Fruit fly (Drosophila melanogaster): ENCODE results near the gene Grx3.

The Grx3 gene

dm6 chr2L:13387255-13387654 is 21.0 kb downstream of the Grx3 start, which contains the start of the genes Ing5 and CG7099 (continued):
- TF ChIP-seq zfh2 (GFP tag; optimal IDR thresholded peaks at IDR 0.05) (peak; percentile 95), Antp (GFP tag; optimal IDR thresholded peaks at IDR 0.05) (peak; percentile 83), ERR (GFP tag; optimal IDR thresholded peaks at IDR 0.05) (peak; percentile 78), en (GFP tag; optimal IDR thresholded peaks at IDR 0.05) (peak; percentile 60), NC2α (GFP tag; optimal IDR thresholded peaks at IDR 0.05) (peak; percentile 70), dysf (GFP tag; IDR thresholded peaks at IDR 0.05) (peak; percentile 96), CTCF (GFP tag; optimal IDR thresholded peaks at IDR 0.05) (peak; percentile 60), CG9727 (GFP tag; optimal IDR thresholded peaks at IDR 0.05) (peak; percentile 96), CG8478 (optimal IDR thresholded peaks at IDR 0.05) (no peak), lbe (GFP tag; optimal IDR thresholded peaks at IDR 0.05) (peak; percentile 95), emc (GFP tag; optimal IDR thresholded peaks at IDR 0.05) (peak; percentile 84), Lim3 (GFP tag; IDR thresholded peaks at IDR 0.05) (peak; percentile 88), Vsx1 (GFP tag; optimal IDR thresholded peaks at IDR 0.05) (peak; percentile 93), bbx (GFP tag; IDR thresholded peaks at IDR 0.05; ENCODE audit: partially characterized antibody) (peak; percentile 53), Bteb2 (GFP tag; optimal IDR thresholded peaks at IDR 0.05) (peak; percentile 91), croc (GFP tag; conservative IDR thresholded peaks at IDR 0.05) (peak; percentile 94), gem (tag; optimal IDR thresholded peaks at IDR 0.05) (peak; percentile 99), CG34224 (GFP tag; IDR thresholded peaks at IDR 0.05; ENCODE audit: partially characterized antibody) (peak; percentile 58; the same call in 2 of the 3 replicates), pros (GFP tag; optimal IDR thresholded peaks at IDR 0.05) (no peak), prd (optimal IDR thresholded peaks at IDR 0.05) (no peak), prd (GFP tag; IDR thresholded peaks at IDR 0.05) (peak; percentile 98), dm (GFP tag; optimal IDR thresholded peaks at IDR 0.05) (peak; percentile 62), Hr3 (GFP tag; optimal IDR thresholded peaks at IDR 0.05) (peak; percentile 97), ind (GFP tag; optimal IDR thresholded peaks at IDR 0.05) (peak; percentile 98), kay (GFP tag; optimal IDR thresholded peaks at IDR 0.05) (peak; percentile 93), CG18599 (GFP tag; optimal IDR thresholded peaks at IDR 0.05) (peak; percentile 96), crol (GFP tag; IDR thresholded peaks at IDR 0.05) (peak; percentile 55), Doc3 (GFP tag; IDR thresholded peaks at IDR 0.05; ENCODE audit: partially characterized antibody) (0 out of 3 replicates have a peak, but pooled peaks have one; percentile 49), grau (tag; optimal IDR thresholded peaks at IDR 0.05) (peak; percentile 95), HLH54F (GFP tag; optimal IDR thresholded peaks at IDR 0.05) (peak; percentile 92), cad (GFP tag; optimal IDR thresholded peaks at IDR 0.05) (no peak), lilli (GFP tag; optimal IDR thresholded peaks at IDR 0.05) (peak; percentile 98), pzg (GFP tag; optimal IDR thresholded peaks at IDR 0.05) (peak; percentile 57), h (optimal IDR thresholded peaks at IDR 0.05) (no peak), CG15601 (tag; optimal IDR thresholded peaks at IDR 0.05) (peak; percentile 94), CG12391 (tag; optimal IDR thresholded peaks at IDR 0.05) (peak; percentile 98)

dm6 chr2L:13394903-13395302 is 28.7 kb downstream of the Grx3 start, which contains the start of gene RpL24:
RpL24 (minus strand) TSS chr2L:13395131.
- TF ChIP-seq H15 (GFP tag; IDR thresholded peaks at IDR 0.05) (peak; percentile 87), Ets97D (GFP tag; optimal IDR thresholded peaks at IDR 0.05) (peak; percentile 99), CG15601 (tag; optimal IDR thresholded peaks at IDR 0.05) (peak; percentile 84), eve (GFP tag; optimal IDR thresholded peaks at IDR 0.05) (no peak), zf30C (GFP tag; optimal IDR thresholded peaks at IDR 0.05) (peak; percentile 67), gce (GFP tag; IDR thresholded peaks at IDR 0.05) (peak; percentile 96), gcm2 (GFP tag; optimal IDR thresholded peaks at IDR 0.05) (peak; percentile 90), run (tag; optimal IDR thresholded peaks at IDR 0.05) (peak; percentile 83), CG1233 (GFP tag; optimal IDR thresholded peaks at IDR 0.05) (peak; percentile 96), D19A (tag; optimal IDR thresholded peaks at IDR 0.05) (peak; percentile 56), seq (GFP tag; IDR thresholded peaks at IDR 0.05) (peak; percentile 80), CG17612 (GFP tag; IDR thresholded peaks at IDR 0.05) (peak; percentile 71; the same call in 1 of the 2 replicates), NC2β (GFP tag; optimal IDR thresholded peaks at IDR 0.05) (peak; percentile 97), CG14965 (GFP tag; optimal IDR thresholded peaks at IDR 0.05; ENCODE audit: borderline replicate concordance) (peak; percentile 48), CG17802 (tag; optimal IDR thresholded peaks at IDR 0.05) (peak; percentile 82), usp (GFP tag; optimal IDR thresholded peaks at IDR 0.05) (no peak), dmrt11E (tag; optimal IDR thresholded peaks at IDR 0.05) (peak; percentile 84), sr (GFP tag; IDR thresholded peaks at IDR 0.05) (peak; percentile 93), pita (GFP tag; optimal IDR thresholded peaks at IDR 0.05) (no peak), ERR (GFP tag; optimal IDR thresholded peaks at IDR 0.05) (peak; percentile 71), CG10959 (GFP tag; IDR thresholded peaks at IDR 0.05) (peak; percentile 73)
